Worm (Caenorhabditis elegans) whole organism, L4 larva: ENCODE results near the gene mlh-1.
A peak's percentile ranks its signal among the peaks of the same experiment; 100 is the strongest.

Experiments
- F26F4.8 ChIP-seq: fragments of 200-800 bp; sonication (Bioruptor generic); conservative IDR thresholded peaks from 2 replicates; pipeline ENCODE4 v1.3.6; 2022; ENCODE audit warnings: missing genetic modification characterization, missing compliant biosample characterization
- T20F7.1 ChIP-seq: fragments of 200-800 bp; sonication (Bioruptor generic); optimal IDR thresholded peaks from 2 replicates; lab custom pipeline; 2018; ENCODE audit warnings: mild to moderate bottlenecking, missing genetic modification characterization, missing compliant biosample characterization
- T26A8.4 ChIP-seq: fragments of 200-800 bp; sonication (Bioruptor generic); IDR thresholded peaks from 2 replicates; pipeline ENCODE4 v1.3.6; 2022; ENCODE audit warnings: missing genetic modification characterization, missing compliant biosample characterization
- Y75B8A.6 ChIP-seq: fragments of 200-800 bp; sonication (Bioruptor generic); IDR thresholded peaks from 2 replicates; pipeline ENCODE4 v1.3.6; 2022; ENCODE audit warnings: missing genetic modification reagents, missing genetic modification characterization, missing compliant biosample characterization
- aha-1 ChIP-seq: fragments of 150-350 bp; peaks from one replicate; lab custom pipeline; 2014; ENCODE audit warnings: missing biosample characterization, missing genetic modification characterization
- ama-1 ChIP-seq: fragments of 150-350 bp; optimal IDR thresholded peaks from 2 replicates; lab custom pipeline; 2014; ENCODE audit warnings: inconsistent platforms, mixed read lengths
- attf-4 ChIP-seq: sonication (generic microtip); optimal IDR thresholded peaks from 3 replicates; lab custom pipeline; 2017; ENCODE audit warnings: missing biosample characterization, missing genetic modification characterization
- ceh-20 ChIP-seq: fragments of 200-800 bp; sonication (Bioruptor generic); IDR thresholded peaks from 2 replicates; pipeline ENCODE4 v1.3.6; 2022; ENCODE audit warnings: missing genetic modification reagents, missing genetic modification characterization, missing compliant biosample characterization
- ceh-62 ChIP-seq: sonication (generic microtip); optimal IDR thresholded peaks from 2 replicates; lab custom pipeline; 2017; ENCODE audit warnings: missing biosample characterization, missing genetic modification characterization
- ctbp-1 ChIP-seq: fragments of 200-800 bp; sonication (Bioruptor generic); IDR thresholded peaks from 2 replicates; pipeline ENCODE4 v1.3.6; 2022; ENCODE audit warnings: missing genetic modification reagents, missing genetic modification characterization, missing compliant biosample characterization
- daf-16 ChIP-seq, 3 experiments: sonication (generic microtip); optimal IDR thresholded peaks; 2 replicates each; lab custom pipeline; 2016 to 2017; ENCODE audit warnings: missing genetic modification characterization in 3 of 3, missing genetic modification reagents in 3 of 3, mild to moderate bottlenecking in 2 of 3, missing compliant biosample characterization in 2 of 3, missing biosample characterization in 1 of 3, moderate library complexity in 1 of 3
- dmd-6 ChIP-seq: fragments of 200-800 bp; sonication (Bioruptor generic); IDR thresholded peaks from 2 replicates; pipeline ENCODE4 v1.3.6; 2022; ENCODE audit warnings: missing genetic modification reagents, missing genetic modification characterization, missing compliant biosample characterization
- fkh-10 ChIP-seq: fragments of 150-350 bp; optimal IDR thresholded peaks from 2 replicates; lab custom pipeline; 2014; ENCODE audit warnings: missing biosample characterization, missing genetic modification reagents, missing genetic modification characterization
- hif-1 ChIP-seq, 2 experiments: sonication (generic microtip); optimal IDR thresholded peaks; 2 replicates each; lab custom pipeline; 2016 to 2017; ENCODE audit warnings: missing compliant biosample characterization in 2 of 2, missing genetic modification characterization in 2 of 2, missing genetic modification reagents in 2 of 2, missing genotype in 2 of 2, mild to moderate bottlenecking in 1 of 2
- hlh-11 ChIP-seq: fragments of 200-800 bp; sonication (Bioruptor generic); optimal IDR thresholded peaks from 2 replicates; lab custom pipeline; 2018; ENCODE audit warnings: mild to moderate bottlenecking, missing genetic modification characterization, missing compliant biosample characterization
- hlh-30 ChIP-seq: sonication (generic microtip); optimal IDR thresholded peaks from 2 replicates; lab custom pipeline; 2017; ENCODE audit warnings: antibody characterized with exemption, mild to moderate bottlenecking, missing genetic modification characterization, missing compliant biosample characterization; ENCODE audit not compliant: insufficient read depth
- hmg-1.1 ChIP-seq: fragments of 200-800 bp; sonication (Bioruptor generic); IDR thresholded peaks from 2 replicates; pipeline ENCODE4 v1.3.6; 2022; ENCODE audit warnings: missing genetic modification reagents, missing genetic modification characterization, missing compliant biosample characterization
- lim-7 ChIP-seq: fragments of 200-800 bp; sonication (Bioruptor generic); IDR thresholded peaks from 2 replicates; pipeline ENCODE4 v1.3.6; 2022; ENCODE audit warnings: missing genetic modification characterization, missing compliant biosample characterization
- lin-1 ChIP-seq: fragments of 200-800 bp; sonication (Bioruptor generic); IDR thresholded peaks from 2 replicates; pipeline ENCODE4 v1.3.6; 2022; ENCODE audit warnings: missing genetic modification reagents, missing genetic modification characterization, missing compliant biosample characterization
- lin-13 ChIP-seq: fragments of 150-350 bp; optimal IDR thresholded peaks from 2 replicates; lab custom pipeline; 2014; ENCODE audit warnings: missing biosample characterization, missing genetic modification reagents, missing genetic modification characterization
- lsy-2 ChIP-seq, 2 experiments: fragments of 150-350 bp in 1 of 2; sonication (generic microtip) in 1 of 2; optimal IDR thresholded peaks; 2 replicates each; lab custom pipeline; 2014 to 2017; ENCODE audit warnings: missing biosample characterization in 2 of 2, missing genetic modification characterization in 2 of 2
- mdl-1 ChIP-seq, 2 experiments: fragments of 150-350 bp in 1 of 2; sonication (generic microtip) in 1 of 2; optimal IDR thresholded peaks; 2 replicates each; lab custom pipeline; 2014 to 2017; ENCODE audit warnings: missing biosample characterization in 2 of 2, missing genetic modification characterization in 2 of 2
- mdt-29 ChIP-seq: fragments of 200-800 bp; sonication (Bioruptor generic); IDR thresholded peaks from 2 replicates; pipeline ENCODE4 v1.3.6; 2022; ENCODE audit warnings: missing genetic modification reagents, missing genetic modification characterization, missing compliant biosample characterization
- mep-1 ChIP-seq: fragments of 150-350 bp; sonication (generic microtip); optimal IDR thresholded peaks from 3 replicates; lab custom pipeline; 2014; ENCODE audit warnings: missing biosample characterization, missing genetic modification characterization
- mxl-3 ChIP-seq: fragments of 200-800 bp; sonication (Bioruptor generic); optimal IDR thresholded peaks from 2 replicates; lab custom pipeline; 2018; ENCODE audit warnings: mild to moderate bottlenecking, missing genetic modification characterization, missing compliant biosample characterization
- nhr-11 ChIP-seq: fragments of 150-350 bp; optimal IDR thresholded peaks from 2 replicates; lab custom pipeline; 2014; ENCODE audit warnings: missing biosample characterization, missing genetic modification characterization
- nhr-237 ChIP-seq: sonication (generic microtip); optimal IDR thresholded peaks from 2 replicates; lab custom pipeline; 2017; ENCODE audit warnings: missing biosample characterization, missing genetic modification characterization
- nhr-25 ChIP-seq: sonication (generic microtip); optimal IDR thresholded peaks from 2 replicates; lab custom pipeline; 2017; ENCODE audit warnings: missing genetic modification characterization, mild to moderate bottlenecking, missing compliant biosample characterization, antibody characterized with exemption, moderate library complexity, borderline replicate concordance; ENCODE audit not compliant: insufficient read depth
- nhr-28 ChIP-seq: fragments of 150-350 bp; optimal IDR thresholded peaks from 2 replicates; lab custom pipeline; 2014; ENCODE audit warnings: missing biosample characterization, missing genetic modification characterization
- nhr-6 ChIP-seq: fragments of 150-350 bp; optimal IDR thresholded peaks from 2 replicates; lab custom pipeline; 2014; ENCODE audit warnings: missing biosample characterization, missing genetic modification characterization
- php-3 ChIP-seq: fragments of 200-800 bp; sonication (Bioruptor generic); IDR thresholded peaks from 2 replicates; pipeline ENCODE4 v1.3.6; 2022; ENCODE audit warnings: missing genetic modification reagents, missing genetic modification characterization, missing compliant biosample characterization
- pqm-1 ChIP-seq: sonication (generic microtip); optimal IDR thresholded peaks from 2 replicates; lab custom pipeline; 2017; ENCODE audit warnings: missing biosample characterization, missing genetic modification characterization
- sdz-12 ChIP-seq: fragments of 200-800 bp; sonication (Bioruptor generic); optimal IDR thresholded peaks from 2 replicates; lab custom pipeline; 2018; ENCODE audit warnings: mild to moderate bottlenecking, missing genetic modification characterization, missing compliant biosample characterization
- skn-1 ChIP-seq: fragments of 150-350 bp; optimal IDR thresholded peaks from 2 replicates; lab custom pipeline; 2014; ENCODE audit warnings: missing biosample characterization, missing genetic modification characterization
- snpc-4 ChIP-seq: fragments of 150-350 bp; optimal IDR thresholded peaks from 2 replicates; lab custom pipeline; 2014; ENCODE audit warnings: missing biosample characterization, missing genetic modification characterization
- zfp-3 ChIP-seq: fragments of 200-800 bp; sonication (Bioruptor generic); conservative IDR thresholded peaks from 2 replicates; pipeline ENCODE4 v1.3.6; 2022; ENCODE audit warnings: missing genetic modification reagents, missing genetic modification characterization, missing compliant biosample characterization

The mlh-1 gene

ce11 chrIII:13548982-13549381 is 34.6 kb upstream of the mlh-1 start, which contains the start of gene mmad-1 (continued):
- peak in 1 of 2 experiments; percentile 76 for TF ChIP-seq hif-1 (tag; optimal IDR thresholded peaks at IDR 0.05; lab: Kevin White, UChicago)
- 0 out of 2 replicates have a peak, but pooled peaks have one; percentile 35 for TF ChIP-seq zfp-3
- no peak for TF ChIP-seq fkh-10 (GFP tag; lab: Kevin White, UChicago)
- no peak for TF ChIP-seq Y75B8A.6
- 0 out of 2 replicates have a peak, but pooled peaks have one; percentile 17 for TF ChIP-seq ceh-20 (GFP tag; lab: Robert Waterston, UW)
- peak; percentile 31 for TF ChIP-seq ama-1 (lab: Kevin White, UChicago)
- peak; percentile 47 for TF ChIP-seq mep-1 (tag; lab: Kevin White, UChicago)
- peak; percentile 63; the same call in 1 of the 2 replicates for TF ChIP-seq php-3 (GFP tag; lab: Robert Waterston, UW)
- TF ChIP-seq dmd-6 (GFP tag; lab: Robert Waterston, UW) = peak; percentile 78
- TF ChIP-seq mdl-1 (tag; optimal IDR thresholded peaks at IDR 0.05; lab: Kevin White, UChicago) = peak in 1 of 2 experiments; percentile 62
- TF ChIP-seq ctbp-1 = 0 out of 2 replicates have a peak, but pooled peaks have one; percentile 55
- peak; percentile 54 for TF ChIP-seq hmg-1.1
- no peak for TF ChIP-seq sdz-12 (GFP tag; lab: Kevin White, UChicago)
- TF ChIP-seq nhr-237 (tag; lab: Kevin White, UChicago) = no peak
- TF ChIP-seq mxl-3 = peak; percentile 6
- peak in 1 of 2 experiments; percentile 16 for TF ChIP-seq daf-16 (GFP tag; optimal IDR thresholded peaks at IDR 0.05; lab: Kevin White, UChicago)
- TF ChIP-seq daf-16 (tag; optimal IDR thresholded peaks at IDR 0.05; lab: Kevin White, UChicago) = peak; percentile 87
- no peak for TF ChIP-seq pqm-1
- TF ChIP-seq nhr-11 (tag; lab: Kevin White, UChicago) = peak; percentile 36
- peak; percentile 87 for TF ChIP-seq hlh-11 (tag; lab: Kevin White, UChicago)
- peak; percentile 44; the same call in 1 of the 2 replicates for TF ChIP-seq mdt-29 (GFP tag; lab: Robert Waterston, UW)
- peak; percentile 59 for TF ChIP-seq nhr-6 (tag; lab: Kevin White, UChicago)
- peak; percentile 19 to 64 for TF ChIP-seq lsy-2 (tag; optimal IDR thresholded peaks at IDR 0.05; lab: Kevin White, UChicago)
- TF ChIP-seq aha-1 (tag; lab: Kevin White, UChicago) = no peak
- peak; percentile 84 for TF ChIP-seq hlh-30 (tag; lab: Kevin White, UChicago)

DNA sequence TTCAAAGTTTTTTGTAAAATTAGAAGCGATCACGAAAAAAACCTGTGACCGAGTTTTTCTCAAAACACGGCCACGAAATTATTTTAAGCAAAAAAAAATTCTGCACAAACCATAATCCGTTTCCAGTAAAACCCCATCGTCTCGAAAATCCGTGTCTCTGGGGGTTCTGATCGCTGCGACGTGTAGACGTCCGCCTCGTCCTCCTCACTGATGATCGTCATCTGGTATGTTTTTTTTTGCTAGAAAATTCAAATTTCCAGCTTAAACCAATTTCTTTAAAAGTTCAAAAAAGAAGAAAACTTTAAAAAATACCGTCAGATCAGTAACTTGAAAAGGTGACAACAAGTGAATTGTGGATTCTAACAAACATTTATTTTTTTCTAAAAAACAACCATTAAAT is 32.2 kb upstream of the mlh-1 start, which contains the start of gene Y76A2B.4:
TSS of gene Y76A2B.4 (minus strand) at position 241 of the 400 bp plus-strand sequence.
- TF ChIP-seq mep-1 (tag; lab: Kevin White, UChicago) (peak; percentile 22), lin-13 (GFP tag; lab: Kevin White, UChicago) (no peak), lim-7 (GFP tag; lab: Robert Waterston, UW) (0 out of 2 replicates have a peak, but pooled peaks have one; percentile 24), attf-4 (tag; lab: Kevin White, UChicago) (no peak), mxl-3 (no peak), T26A8.4 (GFP tag; lab: Robert Waterston, UW) (peak; percentile 25; the same call in 1 of the 2 replicates), nhr-11 (tag; lab: Kevin White, UChicago) (no peak), dmd-6 (GFP tag; lab: Robert Waterston, UW) (no peak), daf-16 (GFP tag; optimal IDR thresholded peaks at IDR 0.05; lab: Kevin White, UChicago) (no peak), daf-16 (tag; optimal IDR thresholded peaks at IDR 0.05; lab: Kevin White, UChicago) (peak; percentile 17), hmg-1.1 (0 out of 2 replicates have a peak, but pooled peaks have one; percentile 14), nhr-28 (tag; lab: Kevin White, UChicago) (no peak), snpc-4 (tag; lab: Kevin White, UChicago) (no peak), skn-1 (no peak), nhr-25 (tag; lab: Kevin White, UChicago) (no peak), F26F4.8 (GFP tag; lab: Robert Waterston, UW) (no peak), ceh-62 (tag; lab: Kevin White, UChicago) (no peak), T20F7.1 (GFP tag; lab: Kevin White, UChicago) (peak; percentile 22), ceh-20 (GFP tag; lab: Robert Waterston, UW) (0 out of 2 replicates have a peak, but pooled peaks have one; percentile 26), hlh-11 (tag; lab: Kevin White, UChicago) (peak; percentile 31), lin-1 (GFP tag; lab: Robert Waterston, UW) (peak; percentile 11; the same call in 1 of the 2 replicates), zfp-3 (0 out of 2 replicates have a peak, but pooled peaks have one; percentile 43)
